Worm (Caenorhabditis elegans) whole organism, L4 larva: Measurements from ENCODE around the gene ins-2.

ENCODE experiments used
- R02D3.7 ChIP-seq: fragments of 150-350 bp; sonication (generic microtip); optimal IDR thresholded peaks from 3 replicates; lab custom pipeline; 2014; ENCODE audit warnings: missing biosample characterization, missing genetic modification characterization
- aha-1 ChIP-seq: fragments of 150-350 bp; peaks from one replicate; lab custom pipeline; 2014; ENCODE audit warnings: missing biosample characterization, missing genetic modification characterization
- duxl-1 ChIP-seq: sonication (generic microtip); optimal IDR thresholded peaks from 2 replicates; lab custom pipeline; 2016; ENCODE audit warnings: mild to moderate bottlenecking, missing genetic modification characterization, moderate library complexity, missing compliant biosample characterization; ENCODE audit not compliant: poor library complexity
- fkh-10 ChIP-seq: fragments of 150-350 bp; optimal IDR thresholded peaks from 2 replicates; lab custom pipeline; 2014; ENCODE audit warnings: missing biosample characterization, missing genetic modification reagents, missing genetic modification characterization
- fos-1 ChIP-seq: fragments of 150-350 bp; optimal IDR thresholded peaks from 2 replicates; lab custom pipeline; 2014; ENCODE audit warnings: missing biosample characterization, missing genetic modification characterization
- jun-1 ChIP-seq: fragments of 150-350 bp; optimal IDR thresholded peaks from 2 replicates; lab custom pipeline; 2014; ENCODE audit warnings: missing biosample characterization, missing genetic modification reagents, missing genetic modification characterization
- mdl-1 ChIP-seq, 2 experiments: fragments of 150-350 bp in 1 of 2; sonication (generic microtip) in 1 of 2; optimal IDR thresholded peaks; 2 replicates each; lab custom pipeline; 2014 to 2017; ENCODE audit warnings: missing biosample characterization in 2 of 2, missing genetic modification characterization in 2 of 2
- nhr-102 ChIP-seq: sonication (generic microtip); optimal IDR thresholded peaks from 2 replicates; lab custom pipeline; 2016; ENCODE audit warnings: mild to moderate bottlenecking, missing genetic modification characterization, moderate library complexity, missing compliant biosample characterization
- nhr-28 ChIP-seq: fragments of 150-350 bp; optimal IDR thresholded peaks from 2 replicates; lab custom pipeline; 2014; ENCODE audit warnings: missing biosample characterization, missing genetic modification characterization
- snpc-4 ChIP-seq: fragments of 150-350 bp; optimal IDR thresholded peaks from 2 replicates; lab custom pipeline; 2014; ENCODE audit warnings: missing biosample characterization, missing genetic modification characterization
- unc-130 ChIP-seq: sonication (generic microtip); optimal IDR thresholded peaks from 2 replicates; lab custom pipeline; 2016; ENCODE audit warnings: missing genetic modification reagents, missing genetic modification characterization, missing compliant biosample characterization
- zip-2 ChIP-seq: fragments of 150-350 bp; optimal IDR thresholded peaks from 2 replicates; lab custom pipeline; 2014; ENCODE audit warnings: missing biosample characterization, missing genetic modification characterization
- ztf-11 ChIP-seq: fragments of 150-350 bp; optimal IDR thresholded peaks from 2 replicates; lab custom pipeline; 2014; ENCODE audit warnings: missing biosample characterization, missing genetic modification characterization

DNA sequence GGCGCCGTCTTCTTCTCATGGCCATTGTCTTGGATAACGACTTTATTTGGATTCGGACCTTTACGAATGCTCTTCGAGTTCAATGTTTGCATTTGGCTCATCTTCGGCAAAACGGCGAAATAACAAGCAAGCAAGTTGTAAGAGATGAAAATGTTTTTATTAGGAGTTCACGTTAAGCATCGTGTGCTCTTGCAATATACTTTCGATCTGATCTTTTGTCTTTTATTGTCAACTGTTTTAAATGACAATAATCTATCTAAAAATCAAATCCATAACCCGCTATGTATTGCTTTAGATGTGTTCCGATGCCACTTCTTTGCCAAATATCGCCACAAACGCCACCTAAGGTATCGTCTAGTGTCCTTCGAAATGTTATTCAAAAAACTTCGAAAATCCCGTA, 28.1 kb downstream of the ins-2 start, which contains the start of gene ZK84.5:
- TF ChIP-seq aha-1: no peak
- no peak for TF ChIP-seq R02D3.7
- TF ChIP-seq snpc-4 (tag; lab: Kevin White, UChicago): no peak
- TF ChIP-seq fkh-10: no peak
- no peak for TF ChIP-seq ztf-11 (tag; lab: Kevin White, UChicago)
- TF ChIP-seq zip-2 (tag; lab: Kevin White, UChicago): no peak
- no peak for TF ChIP-seq jun-1 (tag; lab: Kevin White, UChicago)
- TF ChIP-seq nhr-102 (tag; lab: Kevin White, UChicago): no peak
- no peak for TF ChIP-seq nhr-28 (tag; lab: Kevin White, UChicago)
- TF ChIP-seq unc-130: no peak
- TF ChIP-seq mdl-1 (tag; optimal IDR thresholded peaks at IDR 0.05; lab: Kevin White, UChicago): no peak
- TF ChIP-seq duxl-1 (tag; lab: Kevin White, UChicago): no peak
- no peak for TF ChIP-seq fos-1 (tag; lab: Kevin White, UChicago)
